Fruit fly (Drosophila melanogaster) whole organism, embryonic: ENCODE measurements around the gene alphaSnap.

Experiments used
- CG10274 ChIP-seq: fragments of 200-800 bp; sonication (Bioruptor generic); optimal IDR thresholded peaks from 3 replicates; lab custom pipeline; 2017; ENCODE audit warnings: missing biosample characterization, mild to moderate bottlenecking, missing genetic modification characterization
- CG13424 ChIP-seq: fragments of 200-800 bp; sonication (Bioruptor generic); optimal IDR thresholded peaks from 2 replicates; lab custom pipeline; 2019; ENCODE audit warnings: missing biosample characterization, mild to moderate bottlenecking, missing genetic modification characterization, moderate library complexity
- CG16813 ChIP-seq: fragments of 200-800 bp; sonication (Bioruptor generic); IDR thresholded peaks from 3 replicates; pipeline ENCODE4 v1.3.6; 2022; ENCODE audit warnings: missing biosample characterization, missing genetic modification characterization; ENCODE audit not compliant: partially characterized antibody
- CG16863 ChIP-seq: fragments of 200-800 bp; sonication (Bioruptor generic); optimal IDR thresholded peaks from 3 replicates; lab custom pipeline; 2016; ENCODE audit warnings: missing biosample characterization, missing genetic modification characterization
- CG17186 ChIP-seq: fragments of 200-800 bp; sonication (Bioruptor generic); optimal IDR thresholded peaks from 3 replicates; lab custom pipeline; 2017; ENCODE audit warnings: missing biosample characterization, missing genetic modification reagents, missing genetic modification characterization
- CG17802 ChIP-seq: fragments of 200-800 bp; sonication (Bioruptor generic); optimal IDR thresholded peaks from 2 replicates; lab custom pipeline; 2018; ENCODE audit warnings: missing biosample characterization, mild to moderate bottlenecking, missing genetic modification characterization, moderate library complexity
- CG1792 ChIP-seq: fragments of 200-800 bp; sonication (Bioruptor generic); optimal IDR thresholded peaks from 2 replicates; lab custom pipeline; 2016; ENCODE audit warnings: missing biosample characterization, missing genetic modification characterization
- CG2199 ChIP-seq: fragments of 200-800 bp; sonication (Bioruptor generic); IDR thresholded peaks from 3 replicates; pipeline ENCODE4 v1.3.6; 2022; ENCODE audit warnings: missing biosample characterization, missing genetic modification characterization
- CG2202 ChIP-seq: fragments of 200-800 bp; sonication (Bioruptor generic); optimal IDR thresholded peaks from 2 replicates; lab custom pipeline; 2018; ENCODE audit warnings: missing biosample characterization, mild to moderate bottlenecking, missing genetic modification characterization
- CG30020 ChIP-seq: fragments of 200-800 bp; optimal IDR thresholded peaks from 2 replicates; lab custom pipeline; 2019; ENCODE audit warnings: missing biosample characterization, mild to moderate bottlenecking, missing genetic modification characterization, moderate library complexity
- CG31365 ChIP-seq: fragments of 200-800 bp; sonication (Bioruptor generic); optimal IDR thresholded peaks from 2 replicates; lab custom pipeline; 2018; ENCODE audit warnings: missing biosample characterization, mild to moderate bottlenecking, missing genetic modification characterization
- CG31388 ChIP-seq: fragments of 200-800 bp; sonication (Bioruptor generic); optimal IDR thresholded peaks from 2 replicates; lab custom pipeline; 2016; ENCODE audit warnings: missing biosample characterization, missing genetic modification characterization
- CG3995 ChIP-seq: fragments of 200-800 bp; sonication (Bioruptor generic); optimal IDR thresholded peaks from 3 replicates; lab custom pipeline; 2016; ENCODE audit warnings: missing biosample characterization, missing genetic modification characterization
- CG4328 ChIP-seq: fragments of 200-800 bp; sonication (Bioruptor generic); optimal IDR thresholded peaks from 3 replicates; lab custom pipeline; 2017; ENCODE audit warnings: missing biosample characterization, missing genetic modification reagents, missing genetic modification characterization
- CG4730 ChIP-seq: fragments of 200-800 bp; sonication (Bioruptor generic); IDR thresholded peaks from 2 replicates; pipeline ENCODE4 v1.3.6; 2022; ENCODE audit warnings: missing biosample characterization, missing genetic modification characterization
- CG6654 ChIP-seq: fragments of 200-800 bp; sonication (Bioruptor generic); optimal IDR thresholded peaks from 2 replicates; lab custom pipeline; 2017; ENCODE audit warnings: missing biosample characterization, mild to moderate bottlenecking, missing genetic modification characterization
- CG6791 ChIP-seq: fragments of 200-800 bp; sonication (Bioruptor generic); IDR thresholded peaks from 3 replicates; pipeline ENCODE4 v1.3.6; 2022; ENCODE audit warnings: missing biosample characterization, missing genetic modification characterization; ENCODE audit not compliant: partially characterized antibody
- CG7357 ChIP-seq: fragments of 200-800 bp; sonication (Bioruptor generic); IDR thresholded peaks from 3 replicates; pipeline ENCODE4 v1.3.6; 2022; ENCODE audit warnings: missing biosample characterization, missing genetic modification characterization
- CHES-1-like ChIP-seq: fragments of 200-800 bp; sonication (Bioruptor generic); optimal IDR thresholded peaks from 2 replicates; lab custom pipeline; 2016; ENCODE audit warnings: missing biosample characterization, missing genetic modification characterization
- CTCF ChIP-seq: fragments of 200-800 bp; sonication (Bioruptor generic); optimal IDR thresholded peaks from 2 replicates; lab custom pipeline; 2017; ENCODE audit warnings: missing biosample characterization, mild to moderate bottlenecking, missing genetic modification characterization, moderate library complexity
- CoRest ChIP-seq: fragments of 200-800 bp; sonication (Bioruptor generic); optimal IDR thresholded peaks from 3 replicates; lab custom pipeline; 2018; ENCODE audit warnings: missing biosample characterization, mild to moderate bottlenecking, missing genetic modification characterization, moderate library complexity
- Eip74EF ChIP-seq, 2 experiments: fragments of 200-800 bp in 1 of 2; fragments of >200 bp in 1 of 2; sonication (Bioruptor generic) in 1 of 2; optimal IDR thresholded peaks; 2 replicates each; lab custom pipeline; 2017 to 2019; ENCODE audit warnings: missing biosample characterization in 2 of 2, missing genetic modification characterization in 2 of 2, mild to moderate bottlenecking in 1 of 2, moderate library complexity in 1 of 2
- H15 ChIP-seq: fragments of 200-800 bp; sonication (Bioruptor generic); IDR thresholded peaks from 3 replicates; pipeline ENCODE4 v1.3.6; 2022; ENCODE audit warnings: missing biosample characterization, missing genetic modification characterization
- Hmr ChIP-seq: fragments of 200-800 bp; sonication (Bioruptor generic); optimal IDR thresholded peaks from 3 replicates; lab custom pipeline; 2017; ENCODE audit warnings: mild to moderate bottlenecking, missing biosample characterization, missing genetic modification reagents, missing genetic modification characterization
- Neu2 ChIP-seq: fragments of 200-800 bp; sonication (Bioruptor generic); optimal IDR thresholded peaks from 3 replicates; lab custom pipeline; 2016; ENCODE audit warnings: missing biosample characterization, missing genetic modification characterization, borderline replicate concordance
- Opbp ChIP-seq: fragments of 200-800 bp; sonication (Bioruptor generic); IDR thresholded peaks from 3 replicates; pipeline ENCODE4 v1.3.6; 2022; ENCODE audit warnings: missing biosample characterization, missing genetic modification characterization; ENCODE audit not compliant: partially characterized antibody
- Poxn ChIP-seq: fragments of 200-800 bp; sonication (Bioruptor generic); IDR thresholded peaks from 2 replicates; pipeline ENCODE4 v1.3.6; 2022; ENCODE audit warnings: missing biosample characterization, missing genetic modification characterization
- ash1 ChIP-seq: fragments of 200-800 bp; sonication (Bioruptor generic); optimal IDR thresholded peaks from 2 replicates; lab custom pipeline; 2018; ENCODE audit warnings: missing biosample characterization, mild to moderate bottlenecking, missing genetic modification characterization
- br ChIP-seq: fragments of >200 bp; optimal IDR thresholded peaks from 2 replicates; lab custom pipeline; 2017
- caup ChIP-seq: fragments of 200-800 bp; sonication (Bioruptor generic); optimal IDR thresholded peaks from 3 replicates; lab custom pipeline; 2017; ENCODE audit warnings: missing biosample characterization, mild to moderate bottlenecking, missing genetic modification characterization, moderate library complexity; ENCODE audit not compliant: severe bottlenecking
- dpn ChIP-seq, 2 experiments: fragments of 200-800 bp; sonication (Bioruptor generic); optimal IDR thresholded peaks; 3 replicates each; lab custom pipeline; 2016; ENCODE audit warnings: missing biosample characterization in 2 of 2, missing genetic modification characterization in 2 of 2
- fru ChIP-seq: fragments of >200 bp; optimal IDR thresholded peaks from 2 replicates; lab custom pipeline; 2017
- ftz-f1 ChIP-seq: fragments of 200-800 bp; sonication (Bioruptor generic); optimal IDR thresholded peaks from 2 replicates; lab custom pipeline; 2016; ENCODE audit warnings: missing biosample characterization, missing genetic modification characterization
- gem ChIP-seq: fragments of 200-800 bp; sonication (Bioruptor generic); optimal IDR thresholded peaks from 2 replicates; lab custom pipeline; 2019; ENCODE audit warnings: missing biosample characterization, mild to moderate bottlenecking, missing genetic modification characterization, moderate library complexity
- insv ChIP-seq, 2 experiments: fragments of 200-800 bp; sonication (Bioruptor generic); optimal IDR thresholded peaks; 3 replicates each; lab custom pipeline; 2016 to 2018; ENCODE audit warnings: missing biosample characterization in 2 of 2, missing genetic modification characterization in 2 of 2
- jumu ChIP-seq: fragments of 200-800 bp; sonication (Bioruptor generic); optimal IDR thresholded peaks from 3 replicates; lab custom pipeline; 2016; ENCODE audit warnings: missing biosample characterization, missing genetic modification characterization
- kah ChIP-seq: fragments of 200-800 bp; sonication (Bioruptor generic); optimal IDR thresholded peaks from 2 replicates; lab custom pipeline; 2018; ENCODE audit warnings: missing biosample characterization, mild to moderate bottlenecking, missing genetic modification characterization
- lbe ChIP-seq: fragments of 200-800 bp; sonication (Bioruptor generic); optimal IDR thresholded peaks from 2 replicates; lab custom pipeline; 2016; ENCODE audit warnings: missing biosample characterization, mild to moderate bottlenecking, missing genetic modification characterization
- mld ChIP-seq: fragments of 200-800 bp; sonication (Bioruptor generic); IDR thresholded peaks from 3 replicates; pipeline ENCODE4 v1.3.6; 2022; ENCODE audit warnings: missing biosample characterization, missing genetic modification characterization; ENCODE audit not compliant: partially characterized antibody
- org-1 ChIP-seq: fragments of 200-800 bp; sonication (Bioruptor generic); optimal IDR thresholded peaks from 2 replicates; lab custom pipeline; 2017; ENCODE audit warnings: missing biosample characterization, missing genetic modification characterization
- pros ChIP-seq: fragments of 200-800 bp; sonication (Bioruptor generic); optimal IDR thresholded peaks from 3 replicates; lab custom pipeline; 2019; ENCODE audit warnings: missing biosample characterization, mild to moderate bottlenecking, missing genetic modification characterization, moderate library complexity
- ranshi ChIP-seq: fragments of 200-800 bp; sonication (Bioruptor generic); IDR thresholded peaks from 2 replicates; pipeline ENCODE4 v1.3.6; 2022; ENCODE audit warnings: missing biosample characterization, missing genetic modification characterization
- ssp ChIP-seq: fragments of 200-800 bp; sonication (Bioruptor generic); IDR thresholded peaks from 2 replicates; pipeline ENCODE4 v1.3.6; 2022; ENCODE audit warnings: missing biosample characterization, missing genetic modification characterization
- trem ChIP-seq: fragments of 200-800 bp; optimal IDR thresholded peaks from 3 replicates; lab custom pipeline; 2019; ENCODE audit warnings: missing biosample characterization, mild to moderate bottlenecking, missing genetic modification characterization, moderate library complexity
- twi ChIP-seq: fragments of 200-800 bp; optimal IDR thresholded peaks from 2 replicates; lab custom pipeline; 2019; ENCODE audit warnings: missing biosample characterization, mild to moderate bottlenecking, missing genetic modification characterization, moderate library complexity
- wdn ChIP-seq: fragments of 200-800 bp; sonication (Bioruptor generic); IDR thresholded peaks from 2 replicates; pipeline ENCODE4 v1.3.6; 2022; ENCODE audit warnings: missing biosample characterization, missing genetic modification characterization
- zf30C ChIP-seq: fragments of 200-800 bp; sonication (Bioruptor generic); optimal IDR thresholded peaks from 3 replicates; lab custom pipeline; 2018; ENCODE audit warnings: missing biosample characterization, mild to moderate bottlenecking, missing genetic modification characterization
- zfh1 ChIP-seq: fragments of 200-800 bp; sonication (Bioruptor generic); IDR thresholded peaks from 3 replicates; pipeline ENCODE4 v1.3.6; 2022; ENCODE audit warnings: missing biosample characterization, missing genetic modification characterization

alphaSnap gene

DNA sequence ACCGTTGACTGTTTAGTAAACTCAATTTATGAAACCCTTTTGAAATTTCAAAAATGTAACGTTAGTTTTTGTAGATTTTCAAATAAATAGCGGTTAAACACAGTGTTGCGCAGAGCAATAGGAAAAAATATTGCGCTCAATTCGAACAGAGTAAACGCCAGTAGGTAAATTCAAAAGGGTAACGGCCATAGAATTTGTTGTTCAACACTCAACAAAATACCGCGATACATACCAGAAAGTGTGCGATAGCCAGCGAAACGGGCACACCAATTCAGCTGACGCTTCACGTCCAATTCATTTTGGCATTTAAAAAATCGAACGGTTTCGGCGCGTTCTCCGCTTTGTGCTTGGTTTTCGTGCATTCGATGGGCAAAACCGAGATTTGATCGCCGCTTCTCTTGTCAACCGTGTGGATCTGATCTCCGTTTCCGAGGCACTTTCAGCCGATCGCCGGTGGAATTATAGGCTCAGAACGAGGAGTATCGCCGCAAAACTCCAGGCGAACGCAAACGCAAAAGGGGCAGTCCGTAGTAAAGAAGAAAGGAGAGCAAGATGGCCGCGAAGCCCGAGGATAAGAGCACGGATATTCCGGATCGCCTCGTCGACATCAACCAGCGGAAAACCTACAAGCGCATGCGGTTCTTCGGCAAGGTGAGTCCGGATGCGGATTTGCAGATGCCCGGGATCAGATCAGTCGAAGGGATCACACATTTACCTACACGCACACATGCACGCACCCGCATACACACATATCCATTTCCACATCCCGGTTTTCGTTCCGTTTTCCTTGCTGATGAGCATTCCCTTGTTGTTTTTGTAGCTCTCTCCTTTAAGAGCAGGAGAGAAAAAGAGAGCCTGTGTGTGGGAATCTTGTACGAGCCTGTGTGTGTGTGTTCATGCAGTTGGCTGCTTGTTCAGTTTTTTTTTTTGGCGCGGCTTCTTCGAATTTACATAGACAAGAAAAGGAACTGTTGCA is 3.4 kb upstream of the alphaSnap start (continued):
- no peak for TF ChIP-seq kah
- TF ChIP-seq CG7357: no peak
- TF ChIP-seq org-1 (GFP tag; lab: Kevin White, UChicago): no peak
- TF ChIP-seq Neu2: no peak
- TF ChIP-seq CG4730 (GFP tag; lab: Robert Waterston, UW): no peak
- peak; percentile 43; the same call in 1 of the 2 replicates for TF ChIP-seq wdn (GFP tag; lab: Robert Waterston, UW)
- TF ChIP-seq CG2202 (tag; lab: Kevin White, UChicago): no peak
- peak in 1 of 2 experiments; percentile 42 for TF ChIP-seq insv (GFP tag; optimal IDR thresholded peaks at IDR 0.05; lab: Kevin White, UChicago)
- TF ChIP-seq br (lab: Kevin White, UChicago): no peak
- TF ChIP-seq CG6791 (GFP tag; lab: Robert Waterston, UW): peak; percentile 89
- TF ChIP-seq CG1792 (GFP tag; lab: Kevin White, UChicago): peak; percentile 66
- TF ChIP-seq dpn (GFP tag; optimal IDR thresholded peaks at IDR 0.05; lab: Kevin White, UChicago): peak; percentile 58 to 79
- peak; percentile 55 for TF ChIP-seq CG3995 (GFP tag; lab: Kevin White, UChicago)
- TF ChIP-seq pros (GFP tag; lab: Kevin White, UChicago): no peak
- TF ChIP-seq ftz-f1: no peak
- TF ChIP-seq CG30020 (tag; lab: Kevin White, UChicago): peak; percentile 33
- TF ChIP-seq gem (tag; lab: Kevin White, UChicago): no peak
- 0 out of 3 replicates have a peak, but pooled peaks have one; percentile 41 for TF ChIP-seq CG2199 (GFP tag; lab: Robert Waterston, UW)
- no peak for TF ChIP-seq Eip74EF (GFP tag; optimal IDR thresholded peaks at IDR 0.05; lab: Kevin White, UChicago)
- no peak for TF ChIP-seq ranshi (GFP tag; lab: Robert Waterston, UW)
- TF ChIP-seq ssp (GFP tag; lab: Robert Waterston, UW): peak; percentile 43
- no peak for TF ChIP-seq CG31365 (tag; lab: Kevin White, UChicago)
- TF ChIP-seq ash1 (GFP tag; lab: Kevin White, UChicago): no peak
- peak; percentile 57; the same call in 1 of the 3 replicates for TF ChIP-seq mld (GFP tag; lab: Robert Waterston, UW)
- peak; percentile 73; the same call in 2 of the 3 replicates for TF ChIP-seq zfh1 (GFP tag; lab: Robert Waterston, UW)
- peak; percentile 31; the same call in 1 of the 3 replicates for TF ChIP-seq H15
- peak; percentile 88 for TF ChIP-seq Opbp
- TF ChIP-seq CG10274 (GFP tag; lab: Kevin White, UChicago): no peak
- TF ChIP-seq Hmr: peak; percentile 59
- TF ChIP-seq CTCF (GFP tag; lab: Kevin White, UChicago): peak; percentile 38
- TF ChIP-seq lbe: peak; percentile 1
- peak; percentile 81 for TF ChIP-seq trem (tag; lab: Kevin White, UChicago)
- TF ChIP-seq fru (lab: Kevin White, UChicago): no peak
- TF ChIP-seq CG16813 (GFP tag; lab: Robert Waterston, UW): peak; percentile 87
- TF ChIP-seq CG16863 (GFP tag; lab: Kevin White, UChicago): peak; percentile 44
- no peak for TF ChIP-seq twi (tag; lab: Kevin White, UChicago)
- peak; percentile 70 for TF ChIP-seq CoRest (tag; lab: Kevin White, UChicago)
- no peak for TF ChIP-seq CG4328 (GFP tag; lab: Kevin White, UChicago)
- peak; percentile 93 for TF ChIP-seq CG17186
- no peak for TF ChIP-seq CG6654 (GFP tag; lab: Kevin White, UChicago)
- TF ChIP-seq CHES-1-like (GFP tag; lab: Kevin White, UChicago): peak; percentile 53
- no peak for TF ChIP-seq CG17802
- no peak for TF ChIP-seq zf30C (GFP tag; lab: Kevin White, UChicago)
- TF ChIP-seq Poxn: no peak
- TF ChIP-seq CG31388: no peak
- TF ChIP-seq CG13424 (tag; lab: Kevin White, UChicago): no peak
- TF ChIP-seq caup (GFP tag; lab: Kevin White, UChicago): peak; percentile 47
- TF ChIP-seq jumu: peak; percentile 81
